Fruit fly (Drosophila melanogaster) whole organism, pupa: ENCODE measurements around the gene GluRIIC.
A peak's percentile ranks its signal among the peaks of the same experiment; 100 is the strongest.

Source experiments
- CG10348 ChIP-seq: fragments of 200-800 bp; sonication (Bioruptor generic); IDR thresholded peaks from 2 replicates; pipeline ENCODE4 v1.3.6; 2022; ENCODE audit warnings: missing biosample characterization, missing genetic modification characterization
- CG12605 ChIP-seq: fragments of 200-800 bp; sonication (Bioruptor generic); IDR thresholded peaks from 2 replicates; pipeline ENCODE4 v1.3.6; 2022; ENCODE audit warnings: missing biosample characterization, missing genetic modification characterization
- CG13204 ChIP-seq: fragments of 200-800 bp; sonication (Bioruptor generic); optimal IDR thresholded peaks from 2 replicates; lab custom pipeline; 2018; ENCODE audit warnings: missing biosample characterization, mild to moderate bottlenecking, missing genetic modification characterization, moderate library complexity
- CG14655 ChIP-seq: fragments of 200-800 bp; sonication (Bioruptor generic); optimal IDR thresholded peaks from 3 replicates; lab custom pipeline; 2017; ENCODE audit warnings: mild to moderate bottlenecking, missing biosample characterization, missing genetic modification reagents, missing genetic modification characterization
- CG15710 ChIP-seq: fragments of 200-800 bp; sonication (Bioruptor generic); optimal IDR thresholded peaks from 2 replicates; lab custom pipeline; 2018; ENCODE audit warnings: missing biosample characterization, mild to moderate bottlenecking, missing genetic modification characterization, moderate library complexity
- CG17806 ChIP-seq: fragments of 200-800 bp; sonication (Bioruptor generic); optimal IDR thresholded peaks from 2 replicates; lab custom pipeline; 2018; ENCODE audit warnings: missing biosample characterization, mild to moderate bottlenecking, missing genetic modification characterization, moderate library complexity
- CG32121 ChIP-seq: fragments of 200-800 bp; sonication (Bioruptor generic); IDR thresholded peaks from 2 replicates; pipeline ENCODE4 v1.3.6; 2022; ENCODE audit warnings: missing biosample characterization, missing genetic modification characterization
- CG34367 ChIP-seq: fragments of 200-800 bp; sonication (Bioruptor generic); optimal IDR thresholded peaks from 2 replicates; lab custom pipeline; 2018; ENCODE audit warnings: missing biosample characterization, mild to moderate bottlenecking, missing genetic modification characterization
- CG4496 ChIP-seq: fragments of 200-800 bp; sonication (Bioruptor generic); IDR thresholded peaks from 3 replicates; pipeline ENCODE4 v1.3.6; 2022; ENCODE audit warnings: missing biosample characterization, missing genetic modification characterization
- CG8159 ChIP-seq: fragments of 200-800 bp; sonication (Bioruptor generic); optimal IDR thresholded peaks from 3 replicates; lab custom pipeline; 2018; ENCODE audit warnings: missing biosample characterization, mild to moderate bottlenecking, missing genetic modification characterization, moderate library complexity
- CG8301 ChIP-seq: fragments of 200-800 bp; sonication (Bioruptor generic); optimal IDR thresholded peaks from 2 replicates; lab custom pipeline; 2018; ENCODE audit warnings: missing biosample characterization, mild to moderate bottlenecking, missing genetic modification characterization
- CG9948 ChIP-seq: fragments of 200-800 bp; sonication (Bioruptor generic); optimal IDR thresholded peaks from 2 replicates; lab custom pipeline; 2018; ENCODE audit warnings: missing biosample characterization, mild to moderate bottlenecking, missing genetic modification characterization, moderate library complexity
- D1 ChIP-seq: fragments of 200-800 bp; sonication (Bioruptor generic); optimal IDR thresholded peaks from 2 replicates; lab custom pipeline; 2018; ENCODE audit warnings: missing biosample characterization, mild to moderate bottlenecking, missing genetic modification characterization, moderate library complexity
- EcR ChIP-seq: fragments of 200-800 bp; sonication (Bioruptor generic); optimal IDR thresholded peaks from 3 replicates; lab custom pipeline; 2019; ENCODE audit warnings: missing biosample characterization, missing genetic modification characterization, mild to moderate bottlenecking, moderate library complexity, missing genetic modification reagents
- Ets98B ChIP-seq: fragments of 200-800 bp; sonication (Bioruptor generic); IDR thresholded peaks from 2 replicates; pipeline ENCODE4 v1.3.6; 2022; ENCODE audit warnings: missing biosample characterization, missing genetic modification characterization
- Pif1A ChIP-seq: fragments of 200-800 bp; sonication (Bioruptor generic); optimal IDR thresholded peaks from 3 replicates; lab custom pipeline; 2016; ENCODE audit warnings: missing biosample characterization, missing genetic modification characterization
- Pif1B ChIP-seq: fragments of 200-800 bp; sonication (Bioruptor generic); optimal IDR thresholded peaks from 3 replicates; lab custom pipeline; 2016; ENCODE audit warnings: missing biosample characterization, missing genetic modification characterization
- Snoo ChIP-seq: fragments of 200-800 bp; sonication (Bioruptor generic); optimal IDR thresholded peaks from 3 replicates; lab custom pipeline; 2017; ENCODE audit warnings: missing biosample characterization, mild to moderate bottlenecking, missing genetic modification characterization, inconsistent platforms
- fd96Ca ChIP-seq: fragments of 200-800 bp; sonication (Bioruptor generic); IDR thresholded peaks from 3 replicates; pipeline ENCODE4 v1.3.6; 2022; ENCODE audit warnings: missing biosample characterization, missing genetic modification characterization
- gl ChIP-seq: fragments of 200-800 bp; sonication (Bioruptor generic); optimal IDR thresholded peaks from 2 replicates; lab custom pipeline; 2018; ENCODE audit warnings: missing biosample characterization, mild to moderate bottlenecking, missing genetic modification characterization
- rn ChIP-seq: fragments of 200-800 bp; sonication (Bioruptor generic); IDR thresholded peaks from 2 replicates; pipeline ENCODE4 v1.3.6; 2022; ENCODE audit warnings: missing biosample characterization, missing genetic modification characterization

The GluRIIC gene

dm6 chr2L:877002-877401, 36.9 kb upstream of the GluRIIC start, which contains the start of gene ninaA:
Gene ninaA, plus strand, starts transcription at chr2L:877302.
- TF ChIP-seq Ets98B (GFP tag; lab: Robert Waterston, UW) (no peak), EcR (GFP tag; lab: Kevin White, UChicago) (no peak), Pif1B (GFP tag; lab: Kevin White, UChicago) (no peak), CG32121 (GFP tag; lab: Robert Waterston, UW) (no peak), CG12605 (GFP tag; lab: Robert Waterston, UW) (no peak), CG10348 (no peak), CG9948 (tag; lab: Kevin White, UChicago) (no peak), rn (GFP tag; lab: Robert Waterston, UW) (no peak), CG4496 (GFP tag; lab: Robert Waterston, UW) (no peak), CG13204 (GFP tag; lab: Kevin White, UChicago) (no peak), CG15710 (no peak), D1 (tag; lab: Kevin White, UChicago) (no peak), Snoo (tag; lab: Kevin White, UChicago) (no peak), CG34367 (tag; lab: Kevin White, UChicago) (no peak), CG14655 (GFP tag; lab: Kevin White, UChicago) (no peak), gl (no peak), CG8301 (tag; lab: Kevin White, UChicago) (no peak), CG17806 (tag; lab: Kevin White, UChicago) (no peak), CG8159 (tag; lab: Kevin White, UChicago) (no peak)

- TF ChIP-seq CG10348 (no peak), Pif1B (GFP tag; lab: Kevin White, UChicago) (no peak), rn (GFP tag; lab: Robert Waterston, UW) (no peak), CG32121 (GFP tag; lab: Robert Waterston, UW) (no peak)
Measured at dm6 chr2L:884970-885369, 28.9 kb upstream of the GluRIIC start, which contains the start of gene CG15824. Gene CG15824, minus strand, starts transcription at chr2L:885141.

dm6 chr2L:886743-887142, 27.1 kb upstream of the GluRIIC start:
- no peak for TF ChIP-seq CG12605 (GFP tag; lab: Robert Waterston, UW)
- no peak for TF ChIP-seq D1 (tag; lab: Kevin White, UChicago)
- TF ChIP-seq fd96Ca: no peak
- no peak for TF ChIP-seq Pif1A (GFP tag; lab: Kevin White, UChicago)
- no peak for TF ChIP-seq EcR (GFP tag; lab: Kevin White, UChicago)
- no peak for TF ChIP-seq CG13204 (GFP tag; lab: Kevin White, UChicago)

- TF ChIP-seq Pif1B (GFP tag; lab: Kevin White, UChicago) (no peak), CG17806 (tag; lab: Kevin White, UChicago) (no peak), CG4496 (GFP tag; lab: Robert Waterston, UW) (no peak), Snoo (tag; lab: Kevin White, UChicago) (no peak), EcR (GFP tag; lab: Kevin White, UChicago) (no peak), CG8301 (tag; lab: Kevin White, UChicago) (no peak), CG8159 (tag; lab: Kevin White, UChicago) (no peak), CG12605 (GFP tag; lab: Robert Waterston, UW) (no peak), CG9948 (tag; lab: Kevin White, UChicago) (no peak), gl (no peak), CG10348 (no peak), CG32121 (GFP tag; lab: Robert Waterston, UW) (no peak), CG13204 (GFP tag; lab: Kevin White, UChicago) (no peak), CG34367 (tag; lab: Kevin White, UChicago) (no peak), fd96Ca (no peak), D1 (tag; lab: Kevin White, UChicago) (no peak)
Measured at dm6 chr2L:887788-888187, 26.1 kb upstream of the GluRIIC start.

dm6 chr2L:889799-890198, 24.1 kb upstream of the GluRIIC start:
- TF ChIP-seq CG4496 (GFP tag; lab: Robert Waterston, UW) (0 out of 3 replicates have a peak, but pooled peaks have one; percentile 14), EcR (GFP tag; lab: Kevin White, UChicago) (no peak), Ets98B (GFP tag; lab: Robert Waterston, UW) (no peak), CG32121 (GFP tag; lab: Robert Waterston, UW) (no peak), rn (GFP tag; lab: Robert Waterston, UW) (no peak), CG13204 (GFP tag; lab: Kevin White, UChicago) (no peak), CG34367 (tag; lab: Kevin White, UChicago) (no peak), fd96Ca (0 out of 3 replicates have a peak, but pooled peaks have one; percentile 14), CG8159 (tag; lab: Kevin White, UChicago) (no peak), CG15710 (no peak), CG9948 (tag; lab: Kevin White, UChicago) (no peak), Snoo (tag; lab: Kevin White, UChicago) (no peak), CG14655 (GFP tag; lab: Kevin White, UChicago) (no peak), D1 (tag; lab: Kevin White, UChicago) (no peak)

dm6 chr2L:892461-892860, 21.4 kb upstream of the GluRIIC start:
- TF ChIP-seq Pif1B (GFP tag; lab: Kevin White, UChicago): no peak
- TF ChIP-seq CG32121 (GFP tag; lab: Robert Waterston, UW): no peak
- peak; percentile 28 for TF ChIP-seq CG8159 (tag; lab: Kevin White, UChicago)
